Fruit fly (Drosophila melanogaster) whole organism, embryonic: ENCODE results near the gene CG11550.
A peak's percentile ranks its signal among the peaks of the same experiment; 100 is the strongest.

Experiments
- Atf3 ChIP-seq: fragments of 200-800 bp; sonication (Bioruptor generic); optimal IDR thresholded peaks from 3 replicates; lab custom pipeline; 2016; ENCODE audit warnings: missing biosample characterization, missing genetic modification characterization
- C15 ChIP-seq: fragments of 200-800 bp; sonication (Bioruptor generic); IDR thresholded peaks from 3 replicates; pipeline ENCODE4 v1.3.6; 2022; ENCODE audit warnings: missing biosample characterization, missing genetic modification characterization
- CG10366 ChIP-seq: fragments of 200-800 bp; sonication (Bioruptor generic); IDR thresholded peaks from 2 replicates; pipeline ENCODE4 v1.3.6; 2022; ENCODE audit warnings: missing biosample characterization, missing genetic modification characterization
- CG10654 ChIP-seq: fragments of 200-800 bp; sonication (Bioruptor generic); optimal IDR thresholded peaks from 2 replicates; lab custom pipeline; 2016; ENCODE audit warnings: missing biosample characterization, missing genetic modification characterization
- CG10959 ChIP-seq: fragments of 200-800 bp; sonication (Bioruptor generic); IDR thresholded peaks from 2 replicates; pipeline ENCODE4 v1.3.6; 2022; ENCODE audit warnings: missing biosample characterization, missing genetic modification characterization
- CG12219 ChIP-seq: fragments of 200-800 bp; sonication (Bioruptor generic); optimal IDR thresholded peaks from 3 replicates; lab custom pipeline; 2018; ENCODE audit warnings: missing biosample characterization, mild to moderate bottlenecking, missing genetic modification characterization
- CG12769 ChIP-seq: fragments of 200-800 bp; sonication (Bioruptor generic); optimal IDR thresholded peaks from 2 replicates; lab custom pipeline; 2019; ENCODE audit warnings: missing biosample characterization, mild to moderate bottlenecking, missing genetic modification characterization, moderate library complexity
- CG16813 ChIP-seq: fragments of 200-800 bp; sonication (Bioruptor generic); IDR thresholded peaks from 3 replicates; pipeline ENCODE4 v1.3.6; 2022; ENCODE audit warnings: missing biosample characterization, missing genetic modification characterization; ENCODE audit not compliant: partially characterized antibody
- CG17802 ChIP-seq: fragments of 200-800 bp; sonication (Bioruptor generic); optimal IDR thresholded peaks from 2 replicates; lab custom pipeline; 2018; ENCODE audit warnings: missing biosample characterization, mild to moderate bottlenecking, missing genetic modification characterization, moderate library complexity
- CG18262 ChIP-seq: fragments of 200-800 bp; optimal IDR thresholded peaks from 3 replicates; lab custom pipeline; 2019; ENCODE audit warnings: missing biosample characterization, mild to moderate bottlenecking, missing genetic modification characterization, moderate library complexity
- CG18476 ChIP-seq: fragments of 200-800 bp; sonication (Bioruptor generic); optimal IDR thresholded peaks from 2 replicates; lab custom pipeline; 2016; ENCODE audit warnings: missing biosample characterization, mild to moderate bottlenecking, missing genetic modification characterization
- CG2202 ChIP-seq: fragments of 200-800 bp; sonication (Bioruptor generic); optimal IDR thresholded peaks from 2 replicates; lab custom pipeline; 2018; ENCODE audit warnings: missing biosample characterization, mild to moderate bottlenecking, missing genetic modification characterization
- CG30020 ChIP-seq: fragments of 200-800 bp; optimal IDR thresholded peaks from 2 replicates; lab custom pipeline; 2019; ENCODE audit warnings: missing biosample characterization, mild to moderate bottlenecking, missing genetic modification characterization, moderate library complexity
- CG3065 ChIP-seq: fragments of 200-800 bp; sonication (Bioruptor generic); optimal IDR thresholded peaks from 2 replicates; lab custom pipeline; 2016; ENCODE audit warnings: missing biosample characterization, missing genetic modification characterization
- CG3163 ChIP-seq: fragments of 200-800 bp; sonication (Bioruptor generic); optimal IDR thresholded peaks from 3 replicates; lab custom pipeline; 2016; ENCODE audit warnings: missing biosample characterization, missing genetic modification characterization
- CG3726 ChIP-seq: fragments of 200-800 bp; sonication (Bioruptor generic); IDR thresholded peaks from 3 replicates; pipeline ENCODE4, ENCODE4 v1.3.6; 2022; ENCODE audit warnings: missing biosample characterization, missing genetic modification characterization
- CG4360 ChIP-seq: fragments of 200-800 bp; sonication (Bioruptor generic); IDR thresholded peaks from 2 replicates; pipeline ENCODE4 v1.3.6; 2022; ENCODE audit warnings: missing biosample characterization, missing genetic modification characterization
- CG4707 ChIP-seq: fragments of 200-800 bp; sonication (Bioruptor generic); optimal IDR thresholded peaks from 2 replicates; lab custom pipeline; 2018; ENCODE audit warnings: missing biosample characterization, mild to moderate bottlenecking, missing genetic modification characterization, moderate library complexity
- CG6272 ChIP-seq: fragments of 200-800 bp; sonication (Bioruptor generic); IDR thresholded peaks from 2 replicates; pipeline ENCODE4 v1.3.6; 2022; ENCODE audit warnings: missing biosample characterization, missing genetic modification characterization
- CG6765 ChIP-seq: fragments of 200-800 bp; sonication (Bioruptor generic); optimal IDR thresholded peaks from 3 replicates; lab custom pipeline; 2017; ENCODE audit warnings: missing biosample characterization, mild to moderate bottlenecking, missing genetic modification characterization
- CG7839 ChIP-seq: fragments of 200-800 bp; sonication (Bioruptor generic); optimal IDR thresholded peaks from 3 replicates; lab custom pipeline; 2018; ENCODE audit warnings: missing biosample characterization, mild to moderate bottlenecking, missing genetic modification characterization, moderate library complexity
- CG8290 ChIP-seq, 3 experiments: fragments of 200-800 bp; sonication (Bioruptor generic); optimal IDR thresholded peaks; 2 replicates each; lab custom pipeline; 2016 to 2019; ENCODE audit warnings: missing biosample characterization in 3 of 3, missing genetic modification characterization in 3 of 3, mild to moderate bottlenecking in 2 of 3, moderate library complexity in 1 of 3
- CG8359 ChIP-seq: fragments of 200-800 bp; sonication (Bioruptor generic); optimal IDR thresholded peaks from 2 replicates; lab custom pipeline; 2017; ENCODE audit warnings: missing biosample characterization, mild to moderate bottlenecking, missing genetic modification characterization, borderline replicate concordance
- CG8478 ChIP-seq: fragments of >200 bp; optimal IDR thresholded peaks from 2 replicates; lab custom pipeline; 2018
- D19B ChIP-seq: fragments of 200-800 bp; sonication (Bioruptor generic); optimal IDR thresholded peaks from 2 replicates; lab custom pipeline; 2017; ENCODE audit warnings: missing biosample characterization, mild to moderate bottlenecking, missing genetic modification characterization
- ERR ChIP-seq: fragments of 200-800 bp; sonication (Bioruptor generic); optimal IDR thresholded peaks from 2 replicates; lab custom pipeline; 2016; ENCODE audit warnings: missing biosample characterization, missing genetic modification characterization
- GATAe ChIP-seq: fragments of 200-800 bp; sonication (Bioruptor generic); conservative IDR thresholded peaks from 2 replicates; pipeline ENCODE4 v1.3.6; 2022; ENCODE audit warnings: missing biosample characterization, missing genetic modification characterization
- HLH4C ChIP-seq: fragments of 200-800 bp; sonication (Bioruptor generic); IDR thresholded peaks from 3 replicates; pipeline ENCODE4 v1.3.6; 2022; ENCODE audit warnings: missing biosample characterization, missing genetic modification characterization; ENCODE audit not compliant: partially characterized antibody
- Hmr ChIP-seq: fragments of 200-800 bp; sonication (Bioruptor generic); optimal IDR thresholded peaks from 3 replicates; lab custom pipeline; 2017; ENCODE audit warnings: mild to moderate bottlenecking, missing biosample characterization, missing genetic modification reagents, missing genetic modification characterization
- Side ChIP-seq: fragments of 200-800 bp; sonication (Bioruptor generic); optimal IDR thresholded peaks from 2 replicates; lab custom pipeline; 2016; ENCODE audit warnings: missing biosample characterization, missing genetic modification characterization
- Taf1 ChIP-seq: fragments of 200-800 bp; sonication (Bioruptor generic); IDR thresholded peaks from 2 replicates; pipeline ENCODE4 v1.3.6; 2022; ENCODE audit warnings: missing biosample characterization, missing genetic modification characterization
- bowl ChIP-seq: fragments of 200-800 bp; sonication (Bioruptor generic); IDR thresholded peaks from 2 replicates; pipeline ENCODE4 v1.3.6; 2022; ENCODE audit warnings: missing biosample characterization, missing genetic modification characterization
- bsh ChIP-seq, 2 experiments: fragments of 200-800 bp; sonication (Bioruptor generic); optimal IDR thresholded peaks; 2 replicates each; lab custom pipeline; 2017 to 2018; ENCODE audit warnings: mild to moderate bottlenecking in 2 of 2, missing biosample characterization in 2 of 2, missing genetic modification characterization in 2 of 2, moderate library complexity in 1 of 2
- cg ChIP-seq: fragments of 200-800 bp; sonication (Bioruptor generic); optimal IDR thresholded peaks from 3 replicates; lab custom pipeline; 2019; ENCODE audit warnings: missing biosample characterization, mild to moderate bottlenecking, missing genetic modification characterization, moderate library complexity
- chm ChIP-seq: fragments of 200-800 bp; sonication (Bioruptor generic); IDR thresholded peaks from 2 replicates; pipeline ENCODE4 v1.3.6; 2022; ENCODE audit warnings: missing biosample characterization, missing genetic modification characterization
- eve ChIP-seq, 2 experiments: fragments of >200 bp; optimal IDR thresholded peaks; 2 replicates each; lab custom pipeline; 2017; ENCODE audit warnings: missing biosample characterization in 2 of 2, missing genetic modification characterization in 2 of 2
- exex ChIP-seq: fragments of 200-800 bp; sonication (Bioruptor generic); optimal IDR thresholded peaks from 4 replicates; lab custom pipeline; 2018; ENCODE audit warnings: missing biosample characterization, mild to moderate bottlenecking, missing genetic modification characterization, moderate library complexity
- fd64A ChIP-seq: fragments of 200-800 bp; sonication (Bioruptor generic); optimal IDR thresholded peaks from 3 replicates; lab custom pipeline; 2018; ENCODE audit warnings: missing biosample characterization, mild to moderate bottlenecking, missing genetic modification characterization
- fd96Cb ChIP-seq: fragments of 200-800 bp; sonication (Bioruptor generic); optimal IDR thresholded peaks from 2 replicates; lab custom pipeline; 2018; ENCODE audit warnings: missing biosample characterization, mild to moderate bottlenecking, missing genetic modification characterization, moderate library complexity
- gcm ChIP-seq: fragments of 200-800 bp; sonication (Bioruptor generic); optimal IDR thresholded peaks from 2 replicates; lab custom pipeline; 2019; ENCODE audit warnings: missing biosample characterization, mild to moderate bottlenecking, missing genetic modification characterization, moderate library complexity
- gfzf ChIP-seq: fragments of 200-800 bp; sonication (Bioruptor generic); optimal IDR thresholded peaks from 2 replicates; lab custom pipeline; 2016; ENCODE audit warnings: missing biosample characterization, mild to moderate bottlenecking, missing genetic modification characterization, moderate library complexity
- gsb ChIP-seq: fragments of 200-800 bp; sonication (Bioruptor generic); IDR thresholded peaks from 2 replicates; pipeline ENCODE4 v1.3.6; 2022; ENCODE audit warnings: missing biosample characterization, missing genetic modification characterization
- knrl ChIP-seq: fragments of 200-800 bp; sonication (Bioruptor generic); IDR thresholded peaks from 3 replicates; pipeline ENCODE4 v1.3.6; 2022; ENCODE audit warnings: missing biosample characterization, missing genetic modification characterization; ENCODE audit not compliant: partially characterized antibody
- lmd ChIP-seq: fragments of 200-800 bp; sonication (Bioruptor generic); IDR thresholded peaks from 2 replicates; pipeline ENCODE4 v1.3.6; 2022; ENCODE audit warnings: missing biosample characterization, missing genetic modification characterization
- nau ChIP-seq: fragments of 200-800 bp; sonication (Bioruptor generic); optimal IDR thresholded peaks from 3 replicates; lab custom pipeline; 2017; ENCODE audit warnings: missing biosample characterization, mild to moderate bottlenecking, missing genetic modification characterization, missing genetic modification reagents
- sna ChIP-seq: fragments of 200-800 bp; sonication (Bioruptor generic); IDR thresholded peaks from 2 replicates; pipeline ENCODE4 v1.3.6; 2022; ENCODE audit warnings: missing biosample characterization, missing genetic modification characterization; ENCODE audit not compliant: partially characterized antibody
- tna ChIP-seq: fragments of 200-800 bp; sonication (Bioruptor generic); IDR thresholded peaks from 2 replicates; pipeline ENCODE4 v1.3.6; 2022; ENCODE audit warnings: missing biosample characterization, missing genetic modification characterization; ENCODE audit not compliant: partially characterized antibody
- toy ChIP-seq: fragments of 200-800 bp; sonication (Bioruptor generic); IDR thresholded peaks from 2 replicates; pipeline ENCODE4 v1.3.6; 2022; ENCODE audit warnings: missing biosample characterization, missing genetic modification characterization
- ttk ChIP-seq: fragments of 200-800 bp; sonication (Bioruptor generic); IDR thresholded peaks from 2 replicates; pipeline ENCODE4 v2.1.2; 2022; ENCODE audit warnings: missing biosample characterization, missing genetic modification characterization
- unc-4 ChIP-seq: fragments of 200-800 bp; sonication (Bioruptor generic); IDR thresholded peaks from 2 replicates; pipeline ENCODE4 v1.3.6; 2022; ENCODE audit warnings: missing biosample characterization, missing genetic modification characterization; ENCODE audit not compliant: partially characterized antibody
- zen2 ChIP-seq: fragments of 200-800 bp; sonication (Bioruptor generic); IDR thresholded peaks from 3 replicates; pipeline ENCODE4 v1.3.6; 2022; ENCODE audit warnings: missing biosample characterization, missing genetic modification characterization; ENCODE audit not compliant: partially characterized antibody

CG11550 gene

DNA sequence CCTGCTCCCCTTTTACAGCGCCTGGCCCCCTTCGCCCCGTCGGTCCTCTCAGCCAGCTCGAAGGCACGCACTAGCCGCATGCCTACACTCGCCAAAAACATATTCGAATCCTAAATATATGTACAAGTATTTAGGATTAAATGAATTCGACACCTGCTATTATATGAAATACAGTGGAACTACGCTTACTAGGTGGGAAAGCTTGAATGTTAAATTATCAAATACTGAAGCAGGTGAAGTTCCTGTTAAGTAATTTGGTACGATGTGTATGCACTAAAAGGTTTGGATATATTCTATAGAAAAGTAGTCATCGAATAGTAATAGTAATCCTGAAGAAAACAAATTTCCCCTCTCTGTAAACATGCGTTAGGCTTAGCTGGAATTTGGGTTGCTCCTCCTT is 10.0 kb upstream of the CG11550 start (continued):
- TF ChIP-seq toy (no peak), ttk (GFP tag; lab: Robert Waterston, UW) (no peak), lmd (GFP tag; lab: Robert Waterston, UW) (no peak), cg (no peak), fd64A (no peak), ERR (GFP tag; lab: Kevin White, UChicago) (no peak), CG4360 (GFP tag; lab: Robert Waterston, UW) (no peak), CG18476 (GFP tag; lab: Kevin White, UChicago) (no peak), CG16813 (GFP tag; lab: Robert Waterston, UW) (no peak), gfzf (no peak), chm (no peak), CG6765 (GFP tag; lab: Kevin White, UChicago) (no peak), Side (no peak), Taf1 (GFP tag; lab: Robert Waterston, UW) (no peak), bowl (no peak), Atf3 (GFP tag; lab: Kevin White, UChicago) (no peak), CG17802 (no peak), CG30020 (no peak), gsb (no peak), CG10366 (GFP tag; lab: Robert Waterston, UW) (no peak), exex (tag; lab: Kevin White, UChicago) (no peak), fd96Cb (tag; lab: Kevin White, UChicago) (peak; percentile 31), CG8359 (GFP tag; lab: Kevin White, UChicago) (peak; percentile 45), CG10959 (GFP tag; lab: Robert Waterston, UW) (no peak), sna (GFP tag; lab: Robert Waterston, UW) (no peak), CG10654 (no peak), unc-4 (GFP tag; lab: Robert Waterston, UW) (no peak), CG12769 (tag; lab: Kevin White, UChicago) (no peak), bsh (GFP tag; optimal IDR thresholded peaks at IDR 0.05; lab: Kevin White, UChicago) (peak; percentile 1 to 77), CG8290 (GFP tag; optimal IDR thresholded peaks at IDR 0.05; lab: Kevin White, UChicago) (no peak), CG8290 (tag; optimal IDR thresholded peaks at IDR 0.05; lab: Kevin White, UChicago) (no peak), CG3726 (GFP tag; lab: Robert Waterston, UW) (no peak), HLH4C (GFP tag; lab: Robert Waterston, UW) (no peak), nau (no peak), knrl (GFP tag; lab: Robert Waterston, UW) (no peak), C15 (GFP tag; lab: Robert Waterston, UW) (no peak), CG2202 (tag; lab: Kevin White, UChicago) (peak; percentile 25), CG6272 (GFP tag; lab: Robert Waterston, UW) (no peak), CG4707 (GFP tag; lab: Kevin White, UChicago) (no peak), eve (GFP tag; optimal IDR thresholded peaks at IDR 0.05; lab: Kevin White, UChicago) (no peak), CG3065 (GFP tag; lab: Kevin White, UChicago) (no peak), CG18262 (tag; lab: Kevin White, UChicago) (peak; percentile 75), Hmr (GFP tag; lab: Kevin White, UChicago) (no peak), zen2 (GFP tag; lab: Robert Waterston, UW) (no peak), CG12219 (GFP tag; lab: Kevin White, UChicago) (no peak), GATAe (GFP tag; lab: Robert Waterston, UW) (no peak), CG8478 (lab: Kevin White, UChicago) (no peak), CG3163 (no peak), gcm (GFP tag; lab: Kevin White, UChicago) (no peak), D19B (GFP tag; lab: Kevin White, UChicago) (no peak), tna (GFP tag; lab: Robert Waterston, UW) (no peak), CG7839 (tag; lab: Kevin White, UChicago) (peak; percentile 3)
